Fruit fly (Drosophila melanogaster) whole organism, embryonic: ENCODE measurements around the gene CG44000.
A peak's percentile ranks its signal among the peaks of the same experiment; 100 is the strongest.

ENCODE experiments used
- Ada2b ChIP-seq: fragments of 200-800 bp; sonication (Bioruptor generic); IDR thresholded peaks from 2 replicates; pipeline ENCODE4 v1.3.6; 2022; ENCODE audit warnings: missing biosample characterization, missing genetic modification characterization
- CG10959 ChIP-seq: fragments of 200-800 bp; sonication (Bioruptor generic); IDR thresholded peaks from 2 replicates; pipeline ENCODE4 v1.3.6; 2022; ENCODE audit warnings: missing biosample characterization, missing genetic modification characterization
- CG13123 ChIP-seq: fragments of 200-800 bp; sonication (Bioruptor generic); optimal IDR thresholded peaks from 2 replicates; lab custom pipeline; 2016; ENCODE audit warnings: missing biosample characterization, missing genetic modification characterization
- CG13287 ChIP-seq: fragments of 200-800 bp; sonication (Bioruptor generic); IDR thresholded peaks from 2 replicates; pipeline ENCODE4 v1.3.6; 2022; ENCODE audit warnings: missing biosample characterization, missing genetic modification characterization; ENCODE audit not compliant: partially characterized antibody
- CG13894 ChIP-seq: fragments of 200-800 bp; sonication (Bioruptor generic); optimal IDR thresholded peaks from 3 replicates; lab custom pipeline; 2018; ENCODE audit warnings: missing biosample characterization, mild to moderate bottlenecking, missing genetic modification characterization, moderate library complexity
- CG16779 ChIP-seq: fragments of 200-800 bp; sonication (Bioruptor generic); IDR thresholded peaks from 2 replicates; pipeline ENCODE4 v1.3.6; 2022; ENCODE audit warnings: missing biosample characterization, missing genetic modification characterization
- CG17359 ChIP-seq: fragments of 200-800 bp; sonication (Bioruptor generic); optimal IDR thresholded peaks from 3 replicates; lab custom pipeline; 2018; ENCODE audit warnings: missing biosample characterization, mild to moderate bottlenecking, missing genetic modification characterization, moderate library complexity
- CG17385 ChIP-seq: fragments of 200-800 bp; sonication (Bioruptor generic); optimal IDR thresholded peaks from 3 replicates; lab custom pipeline; 2018; ENCODE audit warnings: missing biosample characterization, mild to moderate bottlenecking, missing genetic modification characterization
- CG2678 ChIP-seq: fragments of 200-800 bp; sonication (Bioruptor generic); optimal IDR thresholded peaks from 3 replicates; lab custom pipeline; 2019; ENCODE audit warnings: missing biosample characterization, mild to moderate bottlenecking, missing genetic modification characterization, moderate library complexity
- CG31441 ChIP-seq: fragments of 200-800 bp; sonication (Bioruptor generic); IDR thresholded peaks from 2 replicates; pipeline ENCODE4 v1.3.6; 2022; ENCODE audit warnings: missing biosample characterization, missing genetic modification characterization
- CG34224 ChIP-seq: fragments of 200-800 bp; sonication (Bioruptor generic); IDR thresholded peaks from 3 replicates; pipeline ENCODE4 v1.3.6; 2022; ENCODE audit warnings: missing biosample characterization, missing genetic modification characterization; ENCODE audit not compliant: partially characterized antibody
- CG3726 ChIP-seq: fragments of 200-800 bp; sonication (Bioruptor generic); IDR thresholded peaks from 3 replicates; pipeline ENCODE4, ENCODE4 v1.3.6; 2022; ENCODE audit warnings: missing biosample characterization, missing genetic modification characterization
- CG4854 ChIP-seq: fragments of 200-800 bp; sonication (Bioruptor generic); optimal IDR thresholded peaks from 2 replicates; lab custom pipeline; 2016; ENCODE audit warnings: missing biosample characterization, missing genetic modification characterization, inconsistent platforms
- Dll ChIP-seq: fragments of 200-800 bp; sonication (Bioruptor generic); IDR thresholded peaks from 4 replicates; pipeline ENCODE4 v1.3.6; 2022; ENCODE audit warnings: missing biosample characterization, missing genetic modification characterization; ENCODE audit not compliant: partially characterized antibody
- Doc3 ChIP-seq: fragments of 200-800 bp; sonication (Bioruptor generic); IDR thresholded peaks from 3 replicates; pipeline ENCODE4 v1.3.6; 2022; ENCODE audit warnings: missing biosample characterization, missing genetic modification characterization; ENCODE audit not compliant: partially characterized antibody
- Dp ChIP-seq: fragments of 200-800 bp; sonication (Bioruptor generic); optimal IDR thresholded peaks from 2 replicates; lab custom pipeline; 2018; ENCODE audit warnings: missing biosample characterization, mild to moderate bottlenecking, missing genetic modification characterization, moderate library complexity
- Jarid2 ChIP-seq: fragments of 200-800 bp; sonication (Bioruptor generic); optimal IDR thresholded peaks from 3 replicates; lab custom pipeline; 2017; ENCODE audit warnings: mild to moderate bottlenecking, missing biosample characterization, missing genetic modification reagents, missing genetic modification characterization
- Med ChIP-seq: fragments of 200-800 bp; sonication (Bioruptor generic); peaks from one replicate; lab custom pipeline; 2016; ENCODE audit warnings: missing biosample characterization, missing genetic modification characterization, mild to moderate bottlenecking, inconsistent platforms, moderate library complexity
- Meics ChIP-seq: fragments of 200-800 bp; sonication (Bioruptor generic); optimal IDR thresholded peaks from 2 replicates; lab custom pipeline; 2017; ENCODE audit warnings: missing biosample characterization, mild to moderate bottlenecking, missing genetic modification characterization
- Myb ChIP-seq: fragments of 200-800 bp; sonication (Bioruptor generic); optimal IDR thresholded peaks from 2 replicates; lab custom pipeline; 2016; ENCODE audit warnings: missing biosample characterization, missing genetic modification characterization
- Poxn ChIP-seq: fragments of 200-800 bp; sonication (Bioruptor generic); IDR thresholded peaks from 2 replicates; pipeline ENCODE4 v1.3.6; 2022; ENCODE audit warnings: missing biosample characterization, missing genetic modification characterization
- Ravus ChIP-seq: fragments of 200-800 bp; sonication (Bioruptor generic); IDR thresholded peaks from 2 replicates; pipeline ENCODE4 v1.3.6; 2022; ENCODE audit warnings: missing biosample characterization, missing genetic modification characterization
- Sin3A ChIP-seq: fragments of >200 bp; optimal IDR thresholded peaks from 2 replicates; lab custom pipeline; 2018
- Sry-β ChIP-seq: fragments of 200-800 bp; sonication (Bioruptor generic); optimal IDR thresholded peaks from 2 replicates; lab custom pipeline; 2018; ENCODE audit warnings: missing biosample characterization, mild to moderate bottlenecking, missing genetic modification characterization, moderate library complexity
- Sry-δ ChIP-seq: fragments of 200-800 bp; sonication (Bioruptor generic); optimal IDR thresholded peaks from 2 replicates; lab custom pipeline; 2016; ENCODE audit warnings: missing biosample characterization, missing genetic modification characterization
- Vsx1 ChIP-seq: fragments of 200-800 bp; sonication (Bioruptor generic); optimal IDR thresholded peaks from 2 replicates; lab custom pipeline; 2017; ENCODE audit warnings: missing biosample characterization, mild to moderate bottlenecking, missing genetic modification characterization, missing genetic modification reagents
- bab2 ChIP-seq: fragments of 200-800 bp; sonication (Bioruptor generic); optimal IDR thresholded peaks from 2 replicates; lab custom pipeline; 2016; ENCODE audit warnings: missing biosample characterization, missing genetic modification characterization
- bcd ChIP-seq: fragments of 200-800 bp; sonication (Bioruptor generic); optimal IDR thresholded peaks from 2 replicates; lab custom pipeline; 2017; ENCODE audit warnings: missing biosample characterization, mild to moderate bottlenecking, missing genetic modification characterization
- bowl ChIP-seq: fragments of 200-800 bp; sonication (Bioruptor generic); IDR thresholded peaks from 2 replicates; pipeline ENCODE4 v1.3.6; 2022; ENCODE audit warnings: missing biosample characterization, missing genetic modification characterization
- fd96Cb ChIP-seq: fragments of 200-800 bp; sonication (Bioruptor generic); optimal IDR thresholded peaks from 2 replicates; lab custom pipeline; 2018; ENCODE audit warnings: missing biosample characterization, mild to moderate bottlenecking, missing genetic modification characterization, moderate library complexity
- ftz-f1 ChIP-seq: fragments of 200-800 bp; sonication (Bioruptor generic); optimal IDR thresholded peaks from 2 replicates; lab custom pipeline; 2016; ENCODE audit warnings: missing biosample characterization, missing genetic modification characterization
- gem ChIP-seq: fragments of 200-800 bp; sonication (Bioruptor generic); optimal IDR thresholded peaks from 2 replicates; lab custom pipeline; 2019; ENCODE audit warnings: missing biosample characterization, mild to moderate bottlenecking, missing genetic modification characterization, moderate library complexity
- h ChIP-seq: fragments of >200 bp; optimal IDR thresholded peaks from 2 replicates; lab custom pipeline; 2017
- inv ChIP-seq: fragments of 200-800 bp; sonication (Bioruptor generic); IDR thresholded peaks from 2 replicates; pipeline ENCODE4 v1.3.6; 2022; ENCODE audit warnings: missing biosample characterization, missing genetic modification characterization; ENCODE audit not compliant: partially characterized antibody
- lbe ChIP-seq: fragments of 200-800 bp; sonication (Bioruptor generic); optimal IDR thresholded peaks from 2 replicates; lab custom pipeline; 2016; ENCODE audit warnings: missing biosample characterization, mild to moderate bottlenecking, missing genetic modification characterization
- lmd ChIP-seq: fragments of 200-800 bp; sonication (Bioruptor generic); IDR thresholded peaks from 2 replicates; pipeline ENCODE4 v1.3.6; 2022; ENCODE audit warnings: missing biosample characterization, missing genetic modification characterization
- lola ChIP-seq, 3 experiments: fragments of >200 bp in 2 of 3; fragments of 200-800 bp in 1 of 3; sonication (Bioruptor generic) in 1 of 3; optimal IDR thresholded peaks; 2 replicates each; lab custom pipeline; 2017 to 2019; ENCODE audit warnings: missing biosample characterization in 3 of 3, missing genetic modification characterization in 3 of 3, mild to moderate bottlenecking in 1 of 3, moderate library complexity in 1 of 3
- lov ChIP-seq, 2 experiments: fragments of 200-800 bp in 1 of 2; fragments of >200 bp in 1 of 2; sonication (Bioruptor generic) in 1 of 2; IDR thresholded peaks in 1 of 2; optimal IDR thresholded peaks in 1 of 2; 2 replicates in 1 of 2; 3 replicates in 1 of 2; pipeline versions ENCODE4 v1.3.6 to Lab custom; 2017 to 2022; ENCODE audit warnings: missing biosample characterization in 1 of 2, missing genetic modification characterization in 1 of 2
- luna ChIP-seq: fragments of 200-800 bp; sonication (Bioruptor generic); optimal IDR thresholded peaks from 2 replicates; lab custom pipeline; 2016; ENCODE audit warnings: missing biosample characterization, missing genetic modification characterization
- nerfin-2 ChIP-seq: fragments of 200-800 bp; sonication (Bioruptor generic); IDR thresholded peaks from 2 replicates; pipeline ENCODE4 v1.3.6; 2022; ENCODE audit warnings: missing biosample characterization, missing genetic modification characterization; ENCODE audit not compliant: partially characterized antibody
- phol ChIP-seq: fragments of 200-800 bp; sonication (Bioruptor generic); optimal IDR thresholded peaks from 3 replicates; lab custom pipeline; 2018; ENCODE audit warnings: missing biosample characterization, mild to moderate bottlenecking, missing genetic modification characterization, moderate library complexity
- pzg ChIP-seq: fragments of 200-800 bp; sonication (Bioruptor generic); optimal IDR thresholded peaks from 3 replicates; lab custom pipeline; 2018; ENCODE audit warnings: missing biosample characterization, mild to moderate bottlenecking, missing genetic modification characterization, moderate library complexity
- row ChIP-seq: fragments of 200-800 bp; sonication (Bioruptor generic); IDR thresholded peaks from 3 replicates; pipeline ENCODE4 v1.3.6; 2022; ENCODE audit warnings: missing biosample characterization, missing genetic modification characterization
- slbo ChIP-seq: fragments of 200-800 bp; sonication (Bioruptor generic); IDR thresholded peaks from 2 replicates; pipeline ENCODE4 v1.3.6; 2022; ENCODE audit warnings: missing biosample characterization, missing genetic modification characterization
- sqz ChIP-seq: fragments of 200-800 bp; sonication (Bioruptor generic); optimal IDR thresholded peaks from 3 replicates; lab custom pipeline; 2018; ENCODE audit warnings: missing biosample characterization, mild to moderate bottlenecking, missing genetic modification characterization
- tx ChIP-seq: fragments of 200-800 bp; sonication (Bioruptor generic); optimal IDR thresholded peaks from 2 replicates; lab custom pipeline; 2016; ENCODE audit warnings: missing biosample characterization, missing genetic modification characterization
- unpg ChIP-seq: fragments of 200-800 bp; sonication (Bioruptor generic); optimal IDR thresholded peaks from 3 replicates; lab custom pipeline; 2018; ENCODE audit warnings: missing biosample characterization, mild to moderate bottlenecking, missing genetic modification characterization, moderate library complexity
- yki ChIP-seq: fragments of >200 bp; optimal IDR thresholded peaks from 3 replicates; lab custom pipeline; 2018

Gene CG44000

DNA sequence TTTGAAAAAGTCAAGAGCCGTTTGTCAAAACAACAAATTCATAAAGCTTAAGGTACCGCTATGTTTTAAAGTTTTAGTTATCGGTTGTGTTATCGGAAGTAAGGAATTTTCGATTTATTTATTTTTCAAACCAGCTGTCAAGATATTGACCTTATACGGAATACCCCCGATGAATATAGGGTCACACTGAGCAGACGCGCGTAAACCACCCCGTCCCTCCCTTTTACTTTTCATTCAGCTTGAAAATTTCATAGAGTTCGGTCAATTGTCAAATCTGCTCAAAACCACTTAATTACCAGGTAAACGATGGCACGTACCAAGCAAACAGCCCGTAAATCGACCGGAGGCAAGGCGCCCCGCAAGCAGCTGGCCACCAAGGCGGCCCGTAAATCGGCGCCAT lies 11.9 kb downstream of the CG44000 start, which contains the start of the genes CG14036 and His3.3A (continued):
- no peak for TF ChIP-seq h (lab: Kevin White, UChicago)
- peak; percentile 96 for TF ChIP-seq pzg
- TF ChIP-seq CG13894 (tag; lab: Kevin White, UChicago), result peak; percentile 41
- peak; percentile 5 for TF ChIP-seq gem (tag; lab: Kevin White, UChicago)
- TF ChIP-seq Sry-β, result peak; percentile 1
- no peak for TF ChIP-seq lmd
- no peak for TF ChIP-seq yki

DNA sequence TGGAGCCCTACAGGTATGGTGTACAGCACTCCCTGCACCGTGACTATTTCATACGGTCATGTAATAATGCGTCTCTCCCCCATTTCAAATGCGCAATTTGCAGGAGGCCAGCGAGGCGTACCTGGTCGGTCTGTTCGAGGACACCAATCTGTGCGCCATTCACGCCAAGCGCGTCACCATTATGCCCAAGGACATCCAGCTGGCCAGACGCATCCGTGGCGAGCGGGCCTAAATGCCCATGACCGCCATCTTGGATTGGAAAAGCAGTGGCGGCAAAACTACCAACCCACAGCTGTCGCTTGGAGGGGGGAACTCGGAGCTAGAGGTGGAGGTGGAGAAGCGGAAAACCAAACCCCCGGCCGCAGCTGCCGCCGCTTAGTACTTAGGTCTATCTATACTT lies 12.5 kb downstream of the CG44000 start:
- TF ChIP-seq Med, result peak; percentile 61
- TF ChIP-seq phol (tag; lab: Kevin White, UChicago), result peak; percentile 96
- TF ChIP-seq CG3726 (GFP tag; lab: Robert Waterston, UW), result no peak

DNA sequence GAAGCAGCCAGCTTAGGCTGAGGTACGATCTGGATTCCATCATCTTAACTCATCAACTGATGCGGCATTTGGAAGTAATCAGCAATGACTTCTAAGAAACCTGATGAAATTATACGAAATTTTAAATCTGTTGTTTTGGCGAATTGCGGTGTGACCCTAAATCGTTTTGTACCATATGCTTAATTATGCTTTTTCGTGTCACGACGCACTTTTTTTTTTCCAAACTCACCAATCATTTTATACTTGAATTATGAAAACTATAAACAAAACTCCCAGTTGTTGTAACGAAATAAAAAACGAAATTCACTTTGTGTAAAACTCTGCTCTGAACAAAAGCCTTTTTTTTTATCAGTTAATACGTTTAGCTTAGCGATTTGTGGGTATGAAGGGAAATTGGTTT lies 15.0 kb downstream of the CG44000 start, which contains the start of gene Nepl3:
TSS of gene Nepl3 (minus strand) at position 155 of the 400 bp plus-strand sequence.
- no peak for TF ChIP-seq Myb (GFP tag; lab: Kevin White, UChicago)
- TF ChIP-seq unpg (GFP tag; lab: Kevin White, UChicago), result no peak
- TF ChIP-seq bab2 (GFP tag; lab: Kevin White, UChicago), result no peak
- TF ChIP-seq Sry-δ (GFP tag; lab: Kevin White, UChicago), result no peak
- no peak for TF ChIP-seq nerfin-2 (GFP tag; lab: Robert Waterston, UW)
- TF ChIP-seq Dp (GFP tag; lab: Kevin White, UChicago), result peak; percentile 41
- peak; percentile 37; the same call in 2 of the 3 replicates for TF ChIP-seq row (GFP tag; lab: Robert Waterston, UW)
- no peak for TF ChIP-seq Sin3A
- no peak for TF ChIP-seq CG13123
- no peak for TF ChIP-seq CG16779
- TF ChIP-seq Ada2b (GFP tag; lab: Robert Waterston, UW), result no peak
- TF ChIP-seq Vsx1 (GFP tag; lab: Kevin White, UChicago), result no peak
- TF ChIP-seq lov (optimal IDR thresholded peaks at IDR 0.05; lab: Kevin White, UChicago), result no peak
- no peak for TF ChIP-seq lov (GFP tag; IDR thresholded peaks at IDR 0.05; lab: Robert Waterston, UW)
- no peak for TF ChIP-seq ftz-f1
- no peak for TF ChIP-seq tx (GFP tag; lab: Kevin White, UChicago)
- peak; percentile 80 for TF ChIP-seq CG13287 (GFP tag; lab: Robert Waterston, UW)
- no peak for TF ChIP-seq lmd
- no peak for TF ChIP-seq Jarid2
- TF ChIP-seq luna, result no peak
- TF ChIP-seq Meics (GFP tag; lab: Kevin White, UChicago), result no peak
- no peak for TF ChIP-seq CG4854 (GFP tag; lab: Kevin White, UChicago)
- TF ChIP-seq CG10959 (GFP tag; lab: Robert Waterston, UW), result no peak
- no peak for TF ChIP-seq lbe (GFP tag; lab: Kevin White, UChicago)
- no peak for TF ChIP-seq CG17359 (tag; lab: Kevin White, UChicago)
- TF ChIP-seq CG31441 (GFP tag; lab: Robert Waterston, UW), result no peak
- TF ChIP-seq bowl, result no peak
- TF ChIP-seq bcd, result no peak
- no peak for TF ChIP-seq CG17385
- TF ChIP-seq sqz (GFP tag; lab: Kevin White, UChicago), result peak; percentile 12
- TF ChIP-seq slbo (GFP tag; lab: Robert Waterston, UW), result no peak
- TF ChIP-seq fd96Cb (tag; lab: Kevin White, UChicago), result no peak
- no peak for TF ChIP-seq Ravus (GFP tag; lab: Robert Waterston, UW)
- no peak for TF ChIP-seq Poxn (GFP tag; lab: Robert Waterston, UW)
- peak; percentile 65 for TF ChIP-seq Doc3 (GFP tag; lab: Robert Waterston, UW)
- TF ChIP-seq lola (GFP tag; optimal IDR thresholded peaks at IDR 0.05; lab: Kevin White, UChicago), result no peak
- no peak for TF ChIP-seq CG2678 (tag; lab: Kevin White, UChicago)
- peak; percentile 69 for TF ChIP-seq Dll (GFP tag; lab: Robert Waterston, UW)
- peak; percentile 23; the same call in 1 of the 2 replicates for TF ChIP-seq inv
- peak; percentile 63 for TF ChIP-seq CG34224 (GFP tag; lab: Robert Waterston, UW)
